Fruit fly (Drosophila melanogaster) whole organism, embryonic: ENCODE measurements around the gene Nos.

Experiments
- Adf1 ChIP-seq: fragments of 200-800 bp; sonication (Bioruptor generic); IDR thresholded peaks from 2 replicates; pipeline ENCODE4 v1.3.6; 2022; ENCODE audit warnings: missing biosample characterization, missing genetic modification characterization
- Antp ChIP-seq: fragments of 200-800 bp; sonication (Bioruptor generic); optimal IDR thresholded peaks from 3 replicates; lab custom pipeline; 2016; ENCODE audit warnings: missing biosample characterization, missing genetic modification characterization
- Asciz ChIP-seq: fragments of 200-800 bp; sonication (Bioruptor generic); optimal IDR thresholded peaks from 2 replicates; lab custom pipeline; 2017; ENCODE audit warnings: missing biosample characterization, mild to moderate bottlenecking, missing genetic modification characterization, missing genetic modification reagents
- C15 ChIP-seq: fragments of 200-800 bp; sonication (Bioruptor generic); IDR thresholded peaks from 3 replicates; pipeline ENCODE4 v1.3.6; 2022; ENCODE audit warnings: missing biosample characterization, missing genetic modification characterization
- CG10979 ChIP-seq: fragments of 200-800 bp; sonication (Bioruptor generic); optimal IDR thresholded peaks from 2 replicates; lab custom pipeline; 2018; ENCODE audit warnings: missing biosample characterization, mild to moderate bottlenecking, missing genetic modification characterization, moderate library complexity
- CG11695 ChIP-seq: fragments of 200-800 bp; sonication (Bioruptor generic); IDR thresholded peaks from 3 replicates; pipeline ENCODE4 v1.3.6; 2022; ENCODE audit warnings: missing biosample characterization, missing genetic modification characterization
- CG1529 ChIP-seq: fragments of 200-800 bp; sonication (Bioruptor generic); optimal IDR thresholded peaks from 3 replicates; lab custom pipeline; 2018; ENCODE audit warnings: missing biosample characterization, missing genetic modification characterization
- CG15514 ChIP-seq: fragments of 200-800 bp; sonication (Bioruptor generic); optimal IDR thresholded peaks from 3 replicates; lab custom pipeline; 2017; ENCODE audit warnings: missing biosample characterization, missing genetic modification characterization, mild to moderate bottlenecking, moderate library complexity, missing genetic modification reagents
- CG1602 ChIP-seq: fragments of 200-800 bp; sonication (Bioruptor generic); optimal IDR thresholded peaks from 3 replicates; lab custom pipeline; 2016; ENCODE audit warnings: missing biosample characterization, missing genetic modification characterization
- CG17361 ChIP-seq: fragments of 200-800 bp; sonication (Bioruptor generic); IDR thresholded peaks from 3 replicates; pipeline ENCODE4 v1.3.6; 2022; ENCODE audit warnings: missing biosample characterization, missing genetic modification characterization
- CG17912 ChIP-seq: fragments of 200-800 bp; sonication (Bioruptor generic); optimal IDR thresholded peaks from 2 replicates; lab custom pipeline; 2018; ENCODE audit warnings: missing biosample characterization, mild to moderate bottlenecking, missing genetic modification characterization
- CG2199 ChIP-seq: fragments of 200-800 bp; sonication (Bioruptor generic); IDR thresholded peaks from 3 replicates; pipeline ENCODE4 v1.3.6; 2022; ENCODE audit warnings: missing biosample characterization, missing genetic modification characterization
- CG31365 ChIP-seq: fragments of 200-800 bp; sonication (Bioruptor generic); optimal IDR thresholded peaks from 2 replicates; lab custom pipeline; 2018; ENCODE audit warnings: missing biosample characterization, mild to moderate bottlenecking, missing genetic modification characterization
- CG31388 ChIP-seq: fragments of 200-800 bp; sonication (Bioruptor generic); optimal IDR thresholded peaks from 2 replicates; lab custom pipeline; 2016; ENCODE audit warnings: missing biosample characterization, missing genetic modification characterization
- CG34376 ChIP-seq: fragments of 200-800 bp; sonication (Bioruptor generic); optimal IDR thresholded peaks from 2 replicates; lab custom pipeline; 2018; ENCODE audit warnings: missing biosample characterization, mild to moderate bottlenecking, missing genetic modification characterization
- CG4328 ChIP-seq: fragments of 200-800 bp; sonication (Bioruptor generic); optimal IDR thresholded peaks from 3 replicates; lab custom pipeline; 2017; ENCODE audit warnings: missing biosample characterization, missing genetic modification reagents, missing genetic modification characterization
- CG7372 ChIP-seq: fragments of 200-800 bp; sonication (Bioruptor generic); IDR thresholded peaks from 2 replicates; pipeline ENCODE4 v1.3.6; 2022; ENCODE audit warnings: missing biosample characterization, missing genetic modification characterization
- CG8281 ChIP-seq: fragments of 200-800 bp; sonication (Bioruptor generic); optimal IDR thresholded peaks from 2 replicates; lab custom pipeline; 2018; ENCODE audit warnings: missing biosample characterization, mild to moderate bottlenecking, missing genetic modification characterization, moderate library complexity
- CG8359 ChIP-seq: fragments of 200-800 bp; sonication (Bioruptor generic); optimal IDR thresholded peaks from 2 replicates; lab custom pipeline; 2017; ENCODE audit warnings: missing biosample characterization, mild to moderate bottlenecking, missing genetic modification characterization, borderline replicate concordance
- CG8924 ChIP-seq: fragments of 200-800 bp; optimal IDR thresholded peaks from 3 replicates; lab custom pipeline; 2019; ENCODE audit warnings: missing biosample characterization, mild to moderate bottlenecking, missing genetic modification characterization, moderate library complexity
- CG9215 ChIP-seq: fragments of 200-800 bp; sonication (Bioruptor generic); IDR thresholded peaks from 2 replicates; pipeline ENCODE4 v1.3.6; 2022; ENCODE audit warnings: missing biosample characterization, missing genetic modification characterization
- D19B ChIP-seq: fragments of 200-800 bp; sonication (Bioruptor generic); optimal IDR thresholded peaks from 2 replicates; lab custom pipeline; 2017; ENCODE audit warnings: missing biosample characterization, mild to moderate bottlenecking, missing genetic modification characterization
- Dbx ChIP-seq: fragments of 200-800 bp; sonication (Bioruptor generic); IDR thresholded peaks from 3 replicates; pipeline ENCODE4 v1.3.6; 2022; ENCODE audit warnings: missing biosample characterization, missing genetic modification characterization
- E2f2 ChIP-seq: fragments of 200-800 bp; sonication (Bioruptor generic); IDR thresholded peaks from 2 replicates; pipeline ENCODE4 v1.3.6; 2022; ENCODE audit warnings: missing biosample characterization, missing genetic modification characterization
- HLH4C ChIP-seq: fragments of 200-800 bp; sonication (Bioruptor generic); IDR thresholded peaks from 3 replicates; pipeline ENCODE4 v1.3.6; 2022; ENCODE audit warnings: missing biosample characterization, missing genetic modification characterization; ENCODE audit not compliant: partially characterized antibody
- HmgD ChIP-seq: fragments of 200-800 bp; sonication (Bioruptor generic); optimal IDR thresholded peaks from 3 replicates; lab custom pipeline; 2016; ENCODE audit warnings: missing biosample characterization, missing genetic modification characterization
- MESR4 ChIP-seq: fragments of 200-800 bp; sonication (Bioruptor generic); optimal IDR thresholded peaks from 2 replicates; lab custom pipeline; 2018; ENCODE audit warnings: missing biosample characterization, mild to moderate bottlenecking, missing genetic modification characterization, moderate library complexity
- Scr ChIP-seq: fragments of 200-800 bp; sonication (Bioruptor generic); IDR thresholded peaks from 2 replicates; pipeline ENCODE4 v1.3.6; 2022; ENCODE audit warnings: missing biosample characterization, missing genetic modification characterization; ENCODE audit not compliant: partially characterized antibody
- Sin3A ChIP-seq: fragments of >200 bp; optimal IDR thresholded peaks from 2 replicates; lab custom pipeline; 2018
- Ssrp ChIP-seq: fragments of 200-800 bp; sonication (Bioruptor generic); optimal IDR thresholded peaks from 2 replicates; lab custom pipeline; 2018; ENCODE audit warnings: missing biosample characterization, mild to moderate bottlenecking, missing genetic modification characterization, moderate library complexity
- Tbp ChIP-seq: fragments of >200 bp; optimal IDR thresholded peaks from 2 replicates; lab custom pipeline; 2018; ENCODE audit warnings: missing biosample characterization, missing genetic modification characterization
- Trl ChIP-seq, 3 experiments: fragments of >200 bp in 2 of 3; fragments of 200-800 bp in 1 of 3; sonication (Bioruptor generic) in 1 of 3; optimal IDR thresholded peaks; 2 replicates in 1 of 3; 3 replicates in 2 of 3; lab custom pipeline; 2016 to 2017; ENCODE audit warnings: missing biosample characterization in 1 of 3, missing genetic modification characterization in 1 of 3
- aop ChIP-seq: fragments of 200-800 bp; sonication (Bioruptor generic); IDR thresholded peaks from 2 replicates; pipeline ENCODE4 v1.3.6; 2022; ENCODE audit warnings: missing biosample characterization, missing genetic modification characterization
- crp ChIP-seq, 2 experiments: fragments of 200-800 bp; sonication (Bioruptor generic); optimal IDR thresholded peaks; 2 replicates in 1 of 2; 3 replicates in 1 of 2; lab custom pipeline; 2017; ENCODE audit warnings: missing biosample characterization in 2 of 2, missing genetic modification characterization in 2 of 2, mild to moderate bottlenecking in 1 of 2, moderate library complexity in 1 of 2
- cwo ChIP-seq: fragments of 200-800 bp; sonication (Bioruptor generic); optimal IDR thresholded peaks from 3 replicates; lab custom pipeline; 2017; ENCODE audit warnings: missing biosample characterization, missing genetic modification characterization, mild to moderate bottlenecking, moderate library complexity, missing genetic modification reagents
- eve ChIP-seq, 2 experiments: fragments of >200 bp; optimal IDR thresholded peaks; 2 replicates each; lab custom pipeline; 2017; ENCODE audit warnings: missing biosample characterization in 2 of 2, missing genetic modification characterization in 2 of 2
- fd102C ChIP-seq: fragments of 200-800 bp; sonication (Bioruptor generic); optimal IDR thresholded peaks from 2 replicates; lab custom pipeline; 2018; ENCODE audit warnings: missing biosample characterization, mild to moderate bottlenecking, missing genetic modification characterization, moderate library complexity
- ftz-f1 ChIP-seq: fragments of 200-800 bp; sonication (Bioruptor generic); optimal IDR thresholded peaks from 2 replicates; lab custom pipeline; 2016; ENCODE audit warnings: missing biosample characterization, missing genetic modification characterization
- gce ChIP-seq: fragments of 200-800 bp; sonication (Bioruptor generic); IDR thresholded peaks from 3 replicates; pipeline ENCODE4 v1.3.6; 2022; ENCODE audit warnings: missing biosample characterization, missing genetic modification characterization
- gcm2 ChIP-seq: fragments of 200-800 bp; sonication (Bioruptor generic); optimal IDR thresholded peaks from 2 replicates; lab custom pipeline; 2016; ENCODE audit warnings: missing biosample characterization, missing genetic modification characterization
- ind ChIP-seq: fragments of 200-800 bp; sonication (Bioruptor generic); optimal IDR thresholded peaks from 3 replicates; lab custom pipeline; 2016; ENCODE audit warnings: missing biosample characterization, missing genetic modification characterization
- lola ChIP-seq, 3 experiments: fragments of >200 bp in 2 of 3; fragments of 200-800 bp in 1 of 3; sonication (Bioruptor generic) in 1 of 3; optimal IDR thresholded peaks; 2 replicates each; lab custom pipeline; 2017 to 2019; ENCODE audit warnings: missing biosample characterization in 3 of 3, missing genetic modification characterization in 3 of 3, mild to moderate bottlenecking in 1 of 3, moderate library complexity in 1 of 3
- nau ChIP-seq: fragments of 200-800 bp; sonication (Bioruptor generic); optimal IDR thresholded peaks from 3 replicates; lab custom pipeline; 2017; ENCODE audit warnings: missing biosample characterization, mild to moderate bottlenecking, missing genetic modification characterization, missing genetic modification reagents
- nerfin-2 ChIP-seq: fragments of 200-800 bp; sonication (Bioruptor generic); IDR thresholded peaks from 2 replicates; pipeline ENCODE4 v1.3.6; 2022; ENCODE audit warnings: missing biosample characterization, missing genetic modification characterization; ENCODE audit not compliant: partially characterized antibody
- pb ChIP-seq: fragments of 200-800 bp; sonication (Bioruptor generic); optimal IDR thresholded peaks from 3 replicates; lab custom pipeline; 2016; ENCODE audit warnings: missing biosample characterization, missing genetic modification characterization
- slp2 ChIP-seq: fragments of 200-800 bp; sonication (Bioruptor generic); optimal IDR thresholded peaks from 2 replicates; lab custom pipeline; 2016; ENCODE audit warnings: missing biosample characterization, missing genetic modification characterization
- z ChIP-seq: fragments of 200-800 bp; sonication (Bioruptor generic); IDR thresholded peaks from 3 replicates; pipeline ENCODE4 v1.3.6; 2022; ENCODE audit warnings: missing biosample characterization, missing genetic modification characterization
- zf30C ChIP-seq: fragments of 200-800 bp; sonication (Bioruptor generic); optimal IDR thresholded peaks from 3 replicates; lab custom pipeline; 2018; ENCODE audit warnings: missing biosample characterization, mild to moderate bottlenecking, missing genetic modification characterization

Gene Nos

dm6 chr2L:10858064-10859047, 21.0 kb upstream of the Nos start, which contains the start of the genes aurB and Stam (continued):
- TF ChIP-seq zf30C: no peak
- peak in 1 of 3 experiments; percentile 64 for TF ChIP-seq lola (GFP tag; optimal IDR thresholded peaks at IDR 0.05; lab: Kevin White, UChicago)
- no peak for TF ChIP-seq CG9215 (GFP tag; lab: Robert Waterston, UW)
- peak; percentile 50 for TF ChIP-seq CG10979 (tag; lab: Kevin White, UChicago)
- no peak for TF ChIP-seq fd102C (GFP tag; lab: Kevin White, UChicago)
- TF ChIP-seq CG31365 (tag; lab: Kevin White, UChicago): no peak
- TF ChIP-seq CG7372 (GFP tag; lab: Robert Waterston, UW): no peak
- no peak for TF ChIP-seq Trl (optimal IDR thresholded peaks at IDR 0.05; lab: Kevin White, UChicago)
- no peak for TF ChIP-seq Trl (GFP tag; optimal IDR thresholded peaks at IDR 0.05; lab: Kevin White, UChicago)
- peak; percentile 29 for TF ChIP-seq CG8281
- no peak for TF ChIP-seq Tbp (GFP tag; lab: Kevin White, UChicago)
- no peak for TF ChIP-seq CG8359
- TF ChIP-seq slp2: no peak
- TF ChIP-seq crp (GFP tag; optimal IDR thresholded peaks at IDR 0.05; lab: Kevin White, UChicago): no peak
- peak; percentile 50 for TF ChIP-seq CG15514 (GFP tag; lab: Kevin White, UChicago)
- TF ChIP-seq CG4328 (GFP tag; lab: Kevin White, UChicago): peak; percentile 0
- TF ChIP-seq Scr (GFP tag; lab: Robert Waterston, UW): no peak
- TF ChIP-seq ind (GFP tag; lab: Kevin White, UChicago): peak; percentile 15
- TF ChIP-seq Ssrp: peak; percentile 64
- no peak for TF ChIP-seq z (GFP tag; lab: Robert Waterston, UW)
- TF ChIP-seq CG17361 (GFP tag; lab: Robert Waterston, UW): peak; percentile 67
- TF ChIP-seq pb (GFP tag; lab: Kevin White, UChicago): no peak
- TF ChIP-seq HLH4C (GFP tag; lab: Robert Waterston, UW): no peak
- TF ChIP-seq D19B (GFP tag; lab: Kevin White, UChicago): no peak
- TF ChIP-seq ftz-f1 (GFP tag; lab: Kevin White, UChicago): no peak
- TF ChIP-seq HmgD (GFP tag; lab: Kevin White, UChicago): no peak
- TF ChIP-seq gcm2 (GFP tag; lab: Kevin White, UChicago): no peak
- peak; percentile 83 for TF ChIP-seq E2f2 (GFP tag; lab: Robert Waterston, UW)
- TF ChIP-seq CG2199 (GFP tag; lab: Robert Waterston, UW): no peak
- no peak for TF ChIP-seq eve (GFP tag; optimal IDR thresholded peaks at IDR 0.05; lab: Kevin White, UChicago)
- no peak for TF ChIP-seq C15 (GFP tag; lab: Robert Waterston, UW)
- TF ChIP-seq CG17912 (GFP tag; lab: Kevin White, UChicago): no peak
- no peak for TF ChIP-seq Antp (GFP tag; lab: Kevin White, UChicago)
- peak; percentile 11 for TF ChIP-seq Sin3A (lab: Kevin White, UChicago)
- peak; percentile 8; the same call in 1 of the 3 replicates for TF ChIP-seq CG11695 (GFP tag; lab: Robert Waterston, UW)
- no peak for TF ChIP-seq Dbx (GFP tag; lab: Robert Waterston, UW)
- TF ChIP-seq nau: no peak
- TF ChIP-seq CG31388 (GFP tag; lab: Kevin White, UChicago): no peak
- TF ChIP-seq gce (GFP tag; lab: Robert Waterston, UW): no peak
- TF ChIP-seq Asciz (GFP tag; lab: Kevin White, UChicago): peak; percentile 43
- peak; percentile 32 for TF ChIP-seq cwo (GFP tag; lab: Kevin White, UChicago)
- TF ChIP-seq CG1602 (GFP tag; lab: Kevin White, UChicago): peak; percentile 46
- TF ChIP-seq CG8924 (tag; lab: Kevin White, UChicago): peak; percentile 80
- TF ChIP-seq nerfin-2 (GFP tag; lab: Robert Waterston, UW): no peak
- TF ChIP-seq MESR4: peak; percentile 62
- peak; percentile 8 for TF ChIP-seq CG1529 (GFP tag; lab: Kevin White, UChicago)
- no peak for TF ChIP-seq Adf1 (GFP tag; lab: Robert Waterston, UW)
- no peak for TF ChIP-seq aop
- TF ChIP-seq CG34376 (GFP tag; lab: Kevin White, UChicago): no peak
